Worm (Caenorhabditis elegans) whole organism, young adult: ENCODE data around the gene R53.5.
A peak's percentile ranks its signal among the peaks of the same experiment; 100 is the strongest.

Experiments
- B0019.2 ChIP-seq: fragments of 200-800 bp; sonication (Bioruptor generic); conservative IDR thresholded peaks from 2 replicates; pipeline ENCODE4 v1.3.6; 2022; ENCODE audit warnings: missing genetic modification reagents, missing genetic modification characterization, missing compliant biosample characterization
- B0035.1 ChIP-seq: sonication (generic microtip); optimal IDR thresholded peaks from 2 replicates; lab custom pipeline; 2016; ENCODE audit warnings: missing genetic modification characterization, mild to moderate bottlenecking, missing compliant biosample characterization, missing genotype, missing genetic modification reagents
- C06A6.2 ChIP-seq: fragments of 200-800 bp; sonication (Bioruptor generic); conservative IDR thresholded peaks from 2 replicates; pipeline ENCODE4 v1.3.6; 2022; ENCODE audit warnings: missing genetic modification characterization, missing compliant biosample characterization
- D2030.7 ChIP-seq: fragments of 200-800 bp; sonication (Bioruptor generic); IDR thresholded peaks from 2 replicates; pipeline ENCODE4 v1.3.6; 2022; ENCODE audit warnings: missing genetic modification reagents, missing genetic modification characterization, missing compliant biosample characterization
- F22D6.2 ChIP-seq: sonication (generic microtip); optimal IDR thresholded peaks from 2 replicates; lab custom pipeline; 2016; ENCODE audit warnings: mild to moderate bottlenecking, missing genetic modification characterization, missing compliant biosample characterization
- F52B5.7 ChIP-seq: sonication (generic microtip); optimal IDR thresholded peaks from 2 replicates; lab custom pipeline; 2016; ENCODE audit warnings: mild to moderate bottlenecking, missing genetic modification characterization, missing compliant biosample characterization
- F57A8.1 ChIP-seq: fragments of 200-800 bp; sonication (Bioruptor generic); optimal IDR thresholded peaks from 2 replicates; lab custom pipeline; 2018; ENCODE audit warnings: mild to moderate bottlenecking, missing genetic modification characterization, moderate library complexity, missing compliant biosample characterization
- F57C9.4 ChIP-seq: sonication (generic microtip); optimal IDR thresholded peaks from 2 replicates; lab custom pipeline; 2017; ENCODE audit warnings: mild to moderate bottlenecking, missing genetic modification characterization, missing compliant biosample characterization
- K11D2.4 ChIP-seq: fragments of 200-800 bp; sonication (Bioruptor generic); IDR thresholded peaks from 2 replicates; pipeline ENCODE4 v1.3.6; 2022; ENCODE audit warnings: missing genetic modification reagents, missing genetic modification characterization, missing compliant biosample characterization
- T07F8.4 ChIP-seq: sonication (generic microtip); optimal IDR thresholded peaks from 2 replicates; lab custom pipeline; 2016; ENCODE audit warnings: mild to moderate bottlenecking, missing genetic modification characterization, moderate library complexity, missing compliant biosample characterization
- Y53G8AR.9 ChIP-seq: fragments of 200-800 bp; sonication (Bioruptor generic); conservative IDR thresholded peaks from 2 replicates; pipeline ENCODE4 v1.3.6; 2022; ENCODE audit warnings: missing genetic modification reagents, missing genetic modification characterization, missing compliant biosample characterization
- akir-1 ChIP-seq: fragments of 200-800 bp; sonication (Bioruptor generic); optimal IDR thresholded peaks from 2 replicates; lab custom pipeline; 2018; ENCODE audit warnings: mild to moderate bottlenecking, missing genetic modification characterization, moderate library complexity, missing compliant biosample characterization
- aptf-2 ChIP-seq: fragments of 200-800 bp; sonication (Bioruptor generic); conservative IDR thresholded peaks from 2 replicates; pipeline ENCODE4 v1.3.6; 2022; ENCODE audit warnings: missing genetic modification reagents, missing genetic modification characterization, missing compliant biosample characterization
- aptf-3 ChIP-seq: fragments of 200-800 bp; sonication (Bioruptor generic); IDR thresholded peaks from 2 replicates; pipeline ENCODE4 v1.3.6; 2022; ENCODE audit warnings: missing genetic modification characterization, missing compliant biosample characterization
- attf-3 ChIP-seq: fragments of 200-800 bp; sonication (Bioruptor generic); conservative IDR thresholded peaks from 2 replicates; pipeline ENCODE4 v1.3.6; 2022; ENCODE audit warnings: missing genetic modification reagents, missing genetic modification characterization, missing compliant biosample characterization
- attf-6 ChIP-seq: fragments of 200-800 bp; sonication (Bioruptor generic); IDR thresholded peaks from 2 replicates; pipeline ENCODE4 v1.3.6; 2022; ENCODE audit warnings: missing genetic modification reagents, missing genetic modification characterization, missing compliant biosample characterization
- bed-2 ChIP-seq: fragments of 200-800 bp; sonication (Bioruptor generic); IDR thresholded peaks from 2 replicates; pipeline ENCODE4 v1.3.6; 2022; ENCODE audit warnings: missing genetic modification reagents, missing genetic modification characterization, missing compliant biosample characterization
- cebp-2 ChIP-seq: fragments of 200-800 bp; sonication (Bioruptor generic); IDR thresholded peaks from 2 replicates; pipeline ENCODE4 v1.3.6; 2022; ENCODE audit warnings: missing genetic modification characterization, missing compliant biosample characterization
- ceh-100 ChIP-seq: fragments of 200-800 bp; sonication (Bioruptor generic); IDR thresholded peaks from 2 replicates; pipeline ENCODE4 v1.3.6; 2022; ENCODE audit warnings: missing genetic modification reagents, missing genetic modification characterization, missing compliant biosample characterization
- chd-7 ChIP-seq: sonication (generic microtip); optimal IDR thresholded peaks from 2 replicates; lab custom pipeline; 2016; ENCODE audit warnings: mild to moderate bottlenecking, missing genetic modification characterization, moderate library complexity, missing compliant biosample characterization
- dox-1 ChIP-seq: fragments of 200-800 bp; sonication (Bioruptor generic); IDR thresholded peaks from 2 replicates; pipeline ENCODE4 v1.3.6; 2022; ENCODE audit warnings: missing genetic modification reagents, missing genetic modification characterization, missing compliant biosample characterization
- dpl-1 ChIP-seq: fragments of 150-350 bp; optimal IDR thresholded peaks from 2 replicates; lab custom pipeline; 2014; ENCODE audit warnings: missing biosample characterization, missing genetic modification reagents, missing genetic modification characterization
- egl-18 ChIP-seq: fragments of 200-800 bp; sonication (Bioruptor generic); IDR thresholded peaks from 2 replicates; pipeline ENCODE4 v1.3.6; 2022; ENCODE audit warnings: missing genetic modification reagents, missing genetic modification characterization, missing compliant biosample characterization
- egrh-3 ChIP-seq: fragments of 200-800 bp; sonication (Bioruptor generic); IDR thresholded peaks from 2 replicates; pipeline ENCODE4 v1.3.6; 2022; ENCODE audit warnings: missing genetic modification reagents, missing genetic modification characterization, missing compliant biosample characterization
- ekl-4 ChIP-seq: fragments of 200-800 bp; sonication (Bioruptor generic); IDR thresholded peaks from 2 replicates; pipeline ENCODE4 v1.3.6; 2022; ENCODE audit warnings: missing genetic modification reagents, missing genetic modification characterization, missing compliant biosample characterization
- fkh-3 ChIP-seq: sonication (generic microtip); optimal IDR thresholded peaks from 2 replicates; lab custom pipeline; 2016; ENCODE audit warnings: mild to moderate bottlenecking, missing genetic modification characterization, missing compliant biosample characterization
- him-1 ChIP-seq: sonication (generic microtip); optimal IDR thresholded peaks from 2 replicates; lab custom pipeline; 2016; ENCODE audit warnings: missing genotype, missing genetic modification reagents, missing genetic modification characterization, missing compliant biosample characterization
- hmg-1.2 ChIP-seq: fragments of 200-800 bp; sonication (Bioruptor generic); IDR thresholded peaks from 2 replicates; pipeline ENCODE4 v1.3.6; 2022; ENCODE audit warnings: missing genetic modification reagents, missing genetic modification characterization, missing compliant biosample characterization
- hsf-1 ChIP-seq: fragments of 200-800 bp; sonication (Bioruptor generic); IDR thresholded peaks from 2 replicates; pipeline ENCODE4 v1.3.6; 2022; ENCODE audit warnings: missing genetic modification reagents, missing genetic modification characterization, missing compliant biosample characterization
- lag-1 ChIP-seq: fragments of 200-800 bp; sonication (Bioruptor generic); IDR thresholded peaks from 2 replicates; pipeline ENCODE4 v1.3.6; 2022; ENCODE audit warnings: missing genetic modification reagents, missing genetic modification characterization, missing compliant biosample characterization
- madf-10 ChIP-seq: sonication (generic microtip); optimal IDR thresholded peaks from 2 replicates; lab custom pipeline; 2016; ENCODE audit warnings: mild to moderate bottlenecking, missing genetic modification characterization, missing compliant biosample characterization
- mel-28 ChIP-seq: sonication (generic microtip); optimal IDR thresholded peaks from 2 replicates; lab custom pipeline; 2016; ENCODE audit warnings: borderline replicate concordance, mild to moderate bottlenecking, missing genetic modification characterization, missing compliant biosample characterization
- mes-4 ChIP-seq: sonication (generic microtip); optimal IDR thresholded peaks from 2 replicates; lab custom pipeline; 2016; ENCODE audit warnings: missing genotype, missing genetic modification characterization, missing compliant biosample characterization
- nhr-27 ChIP-seq: fragments of 200-800 bp; sonication (Bioruptor generic); optimal IDR thresholded peaks from 2 replicates; lab custom pipeline; 2018; ENCODE audit warnings: mild to moderate bottlenecking, missing genetic modification characterization, moderate library complexity, missing compliant biosample characterization
- nhr-80 ChIP-seq: sonication (generic microtip); optimal IDR thresholded peaks from 2 replicates; lab custom pipeline; 2016; ENCODE audit warnings: missing genetic modification characterization, missing compliant biosample characterization
- pbrm-1 ChIP-seq: fragments of 200-800 bp; sonication (Bioruptor generic); IDR thresholded peaks from 2 replicates; pipeline ENCODE4 v1.3.6; 2022; ENCODE audit warnings: missing genetic modification reagents, missing genetic modification characterization, missing compliant biosample characterization
- pha-4 ChIP-seq: fragments of 150-350 bp; sonication (generic microtip); optimal IDR thresholded peaks from 2 replicates; lab custom pipeline; 2014; ENCODE audit warnings: missing biosample characterization, missing genetic modification reagents, missing genetic modification characterization
- rcor-1 ChIP-seq: fragments of 200-800 bp; sonication (Bioruptor generic); IDR thresholded peaks from 2 replicates; pipeline ENCODE4 v1.3.6; 2022; ENCODE audit warnings: missing genetic modification reagents, missing genetic modification characterization, missing compliant biosample characterization
- sea-2 ChIP-seq: fragments of 200-800 bp; sonication (Bioruptor generic); IDR thresholded peaks from 2 replicates; pipeline ENCODE4 v1.3.6; 2022; ENCODE audit warnings: missing genetic modification characterization, missing compliant biosample characterization
- snpc-4 ChIP-seq, 5 experiments: fragments of 150-350 bp in 1 of 5; sonication (generic microtip) in 4 of 5; optimal IDR thresholded peaks; 2 replicates each; lab custom pipeline; 2014 to 2018; ENCODE audit warnings: missing genetic modification characterization in 5 of 5, missing biosample characterization in 3 of 5, antibody characterized with exemption in 2 of 5, mild to moderate bottlenecking in 2 of 5, missing compliant biosample characterization in 2 of 5, missing genotype in 2 of 5, moderate library complexity in 2 of 5, missing genetic modification reagents in 1 of 5
- somi-1 ChIP-seq: fragments of 200-800 bp; sonication (Bioruptor generic); optimal IDR thresholded peaks from 2 replicates; lab custom pipeline; 2018; ENCODE audit warnings: mild to moderate bottlenecking, missing genetic modification characterization, missing compliant biosample characterization
- tbp1 ChIP-seq: fragments of 200-800 bp; sonication (Bioruptor generic); optimal IDR thresholded peaks from 2 replicates; lab custom pipeline; 2018; ENCODE audit warnings: mild to moderate bottlenecking, missing genetic modification characterization, missing compliant biosample characterization
- ztf-18 ChIP-seq: sonication (generic microtip); optimal IDR thresholded peaks from 2 replicates; lab custom pipeline; 2016; ENCODE audit warnings: missing genotype, mild to moderate bottlenecking, missing genetic modification characterization, missing compliant biosample characterization
- ztf-6 ChIP-seq: fragments of 200-800 bp; sonication (Bioruptor generic); IDR thresholded peaks from 2 replicates; pipeline ENCODE4 v1.3.6; 2022; ENCODE audit warnings: missing genetic modification reagents, missing genetic modification characterization, missing compliant biosample characterization

R53.5 gene

DNA sequence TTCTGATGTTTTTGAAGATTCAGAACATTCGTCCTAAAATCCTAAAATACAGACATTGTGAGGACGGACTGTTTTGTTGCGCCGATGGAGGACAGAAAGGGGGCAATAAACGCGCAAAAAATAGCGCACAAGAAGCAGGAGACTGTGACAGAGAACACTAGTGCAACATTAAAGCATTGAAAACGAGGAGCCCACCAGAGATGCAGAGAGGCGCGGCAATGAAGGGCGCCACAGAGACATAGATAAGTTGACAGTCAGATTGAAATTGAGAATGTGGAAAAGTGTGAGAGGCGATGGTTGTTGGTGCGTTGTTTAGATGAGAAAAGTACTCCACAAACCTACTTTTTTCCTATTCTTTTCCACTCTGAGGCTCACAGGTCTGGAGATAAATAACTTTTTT, 4.7 kb upstream of the R53.5 start, which contains the start of gene aakg-5 (continued):
- no peak for TF ChIP-seq attf-6 (GFP tag; lab: Robert Waterston, UW)
- no peak for TF ChIP-seq cebp-2
- TF ChIP-seq fkh-3 (tag; lab: Kevin White, UChicago), result no peak
- TF ChIP-seq somi-1, result no peak
- no peak for TF ChIP-seq F22D6.2 (tag; lab: Kevin White, UChicago)
- no peak for TF ChIP-seq mes-4 (tag; lab: Kevin White, UChicago)
- peak; percentile 22 for TF ChIP-seq madf-10 (tag; lab: Kevin White, UChicago)
- TF ChIP-seq K11D2.4 (GFP tag; lab: Robert Waterston, UW), result no peak
- TF ChIP-seq F52B5.7 (tag; lab: Kevin White, UChicago), result no peak
- no peak for TF ChIP-seq C06A6.2 (GFP tag; lab: Robert Waterston, UW)
- TF ChIP-seq aptf-3 (GFP tag; lab: Robert Waterston, UW), result no peak
- no peak for TF ChIP-seq ztf-18 (tag; lab: Kevin White, UChicago)
- no peak for TF ChIP-seq chd-7 (tag; lab: Kevin White, UChicago)
- no peak for TF ChIP-seq F57C9.4 (tag; lab: Kevin White, UChicago)
- no peak for TF ChIP-seq ceh-100 (GFP tag; lab: Robert Waterston, UW)
- TF ChIP-seq akir-1 (GFP tag; lab: Kevin White, UChicago), result no peak
- no peak for TF ChIP-seq dpl-1 (GFP tag; lab: Kevin White, UChicago)
- TF ChIP-seq egrh-3 (GFP tag; lab: Robert Waterston, UW), result 0 out of 2 replicates have a peak, but pooled peaks have one; percentile 16
- peak; percentile 70 for TF ChIP-seq dox-1 (GFP tag; lab: Robert Waterston, UW)
- TF ChIP-seq B0019.2 (GFP tag; lab: Robert Waterston, UW), result no peak
- peak; percentile 35 for TF ChIP-seq tbp1 (GFP tag; lab: Kevin White, UChicago)
- TF ChIP-seq him-1 (tag; lab: Kevin White, UChicago), result no peak
- TF ChIP-seq D2030.7 (GFP tag; lab: Robert Waterston, UW), result no peak
- TF ChIP-seq ztf-6, result no peak
- TF ChIP-seq bed-2, result no peak
- no peak for TF ChIP-seq aptf-2 (GFP tag; lab: Robert Waterston, UW)
- TF ChIP-seq mel-28 (tag; lab: Kevin White, UChicago), result no peak
- peak; percentile 78 for TF ChIP-seq pha-4 (tag; lab: Kevin White, UChicago)
- TF ChIP-seq B0035.1 (tag; lab: Kevin White, UChicago), result no peak
- no peak for TF ChIP-seq snpc-4 (GFP tag; optimal IDR thresholded peaks at IDR 0.05; lab: Kevin White, UChicago)
- peak in 1 of 4 experiments; percentile 64 for TF ChIP-seq snpc-4 (tag; optimal IDR thresholded peaks at IDR 0.05; lab: Kevin White, UChicago)
- peak; percentile 91 for TF ChIP-seq hmg-1.2 (GFP tag; lab: Robert Waterston, UW)
- TF ChIP-seq rcor-1 (GFP tag; lab: Robert Waterston, UW), result no peak
- no peak for TF ChIP-seq F57A8.1
- TF ChIP-seq T07F8.4 (tag; lab: Kevin White, UChicago), result no peak
- TF ChIP-seq lag-1 (GFP tag; lab: Robert Waterston, UW), result no peak
- no peak for TF ChIP-seq Y53G8AR.9 (GFP tag; lab: Robert Waterston, UW)
- TF ChIP-seq ekl-4 (GFP tag; lab: Robert Waterston, UW), result peak; percentile 44; the same call in 1 of the 2 replicates
- no peak for TF ChIP-seq nhr-27 (tag; lab: Kevin White, UChicago)
- peak; percentile 84 for TF ChIP-seq nhr-80 (tag; lab: Kevin White, UChicago)
- 0 out of 2 replicates have a peak, but pooled peaks have one; percentile 6 for TF ChIP-seq egl-18 (GFP tag; lab: Robert Waterston, UW)
- TF ChIP-seq sea-2 (GFP tag; lab: Robert Waterston, UW), result no peak
- peak; percentile 28; the same call in 1 of the 2 replicates for TF ChIP-seq attf-3
- no peak for TF ChIP-seq pbrm-1 (GFP tag; lab: Robert Waterston, UW)
- no peak for TF ChIP-seq hsf-1 (GFP tag; lab: Robert Waterston, UW)
